In the genomic region with DNA sequence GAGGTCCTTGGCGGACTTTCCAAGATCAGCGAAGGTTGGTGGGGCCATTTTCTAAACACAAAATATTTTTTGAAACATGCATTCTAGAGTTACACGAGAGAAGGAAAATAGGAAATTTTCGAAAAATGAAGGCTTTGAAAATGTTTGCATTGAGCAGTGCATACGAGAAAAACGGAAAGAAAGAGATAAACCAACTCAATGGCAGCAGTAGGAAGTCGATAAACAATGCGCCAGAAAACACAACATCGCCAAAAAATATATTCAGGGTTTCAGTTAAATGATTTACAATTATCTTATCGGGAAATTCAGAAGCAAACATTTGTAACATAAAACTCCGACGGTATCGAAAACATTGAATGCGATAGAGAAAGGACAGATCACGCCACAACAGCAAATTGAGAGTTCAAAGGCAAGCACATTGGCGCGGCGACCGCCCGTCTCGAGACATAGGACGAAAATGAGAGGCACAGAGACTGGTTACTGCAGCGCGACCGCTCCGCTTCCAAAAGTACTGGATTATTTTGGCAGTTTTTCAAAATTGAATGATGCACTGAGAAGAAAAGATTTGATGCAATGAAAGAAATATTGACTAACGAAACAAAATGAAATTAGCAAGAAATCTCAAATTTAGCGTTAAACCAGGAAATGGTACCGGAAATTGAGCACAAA, we compare ENCODE assay signal across 6 worm cellular contexts.
TF ChIP-seq lines count a peak whose summit lies in the region.

TSS of gene vdac-1 (minus strand) at position 51 of the 669 bp plus-strand sequence.
TSS of gene R05G6.5 (plus strand) at position 527 of the 669 bp plus-strand sequence.

TF ChIP-seq in whole organism, L1 larva, 84 proteins besides CTCF, POLR2A, EP300 and RAD21 (continued from another document and continues in another):
- TF ChIP-seq swsn-7 (tag; optimal IDR thresholded peaks at IDR 0.05; lab: Kevin White, UChicago) (peak; percentile 82), nhr-47 (tag; optimal IDR thresholded peaks at IDR 0.05; lab: Kevin White, UChicago) (peak; percentile 83), jun-1 (tag; optimal IDR thresholded peaks at IDR 0.05; lab: Kevin White, UChicago) (peak; percentile 58), Y116A8C.19 (tag; optimal IDR thresholded peaks at IDR 0.05; lab: Kevin White, UChicago; ENCODE audit: borderline replicate concordance) (no peak), nhr-85 (tag; lab: Kevin White, UChicago) (peak; percentile 83), hpl-2 (GFP tag; optimal IDR thresholded peaks at IDR 0.05; lab: Kevin White, UChicago) (no peak), pax-3 (tag; optimal IDR thresholded peaks at IDR 0.05; lab: Kevin White, UChicago) (peak; percentile 47), mef-2 (tag; optimal IDR thresholded peaks at IDR 0.05; lab: Kevin White, UChicago) (peak; percentile 30), rnt-1 (tag; optimal IDR thresholded peaks at IDR 0.05; lab: Kevin White, UChicago) (peak; percentile 79), nhr-84 (tag; optimal IDR thresholded peaks at IDR 0.05; lab: Kevin White, UChicago) (no peak), ceh-63 (GFP tag; optimal IDR thresholded peaks at IDR 0.05; lab: Kevin White, UChicago) (no peak), nhr-76 (tag; optimal IDR thresholded peaks at IDR 0.05; lab: Kevin White, UChicago) (no peak), sptf-1 (tag; optimal IDR thresholded peaks at IDR 0.05; lab: Kevin White, UChicago) (no peak), nhr-20 (tag; optimal IDR thresholded peaks at IDR 0.05; lab: Kevin White, UChicago) (peak; percentile 92), nhr-237 (tag; optimal IDR thresholded peaks at IDR 0.05; lab: Kevin White, UChicago) (peak; percentile 73), unc-86 (tag; optimal IDR thresholded peaks at IDR 0.05; lab: Kevin White, UChicago) (peak; percentile 56), unc-130 (tag; optimal IDR thresholded peaks at IDR 0.05; lab: Kevin White, UChicago) (peak; percentile 81), lin-14 (GFP tag; optimal IDR thresholded peaks at IDR 0.05; lab: Kevin White, UChicago) (peak; percentile 97), efl-3 (GFP tag; optimal IDR thresholded peaks at IDR 0.05; lab: Kevin White, UChicago) (no peak), F16B12.6 (tag; optimal IDR thresholded peaks at IDR 0.05; lab: Kevin White, UChicago) (no peak), sup-37 (GFP tag; optimal IDR thresholded peaks at IDR 0.05; lab: Kevin White, UChicago) (peak; percentile 25)

TF ChIP-seq in whole organism, L2 larva, 48 proteins besides CTCF, POLR2A, EP300 and RAD21 (continued from another document and continues in another):
- TF ChIP-seq C34F6.9 (tag; optimal IDR thresholded peaks at IDR 0.05; lab: Kevin White, UChicago) (peak; percentile 77), lin-11 (tag; optimal IDR thresholded peaks at IDR 0.05; lab: Kevin White, UChicago) (peak; percentile 57), Y55F3AM.14 (GFP tag; optimal IDR thresholded peaks at IDR 0.05; lab: Kevin White, UChicago) (no peak), blmp-1 (tag; optimal IDR thresholded peaks at IDR 0.05; lab: Kevin White, UChicago; ENCODE audit: insufficient read depth) (peak; percentile 57), zag-1 (tag; optimal IDR thresholded peaks at IDR 0.05; lab: Kevin White, UChicago) (peak; percentile 70), nhr-21 (tag; optimal IDR thresholded peaks at IDR 0.05; lab: Kevin White, UChicago) (peak; percentile 74), lsy-2 (tag; optimal IDR thresholded peaks at IDR 0.05; lab: Kevin White, UChicago) (peak; percentile 49 to 86), gmeb-1 (tag; optimal IDR thresholded peaks at IDR 0.05; lab: Kevin White, UChicago) (peak; percentile 89), ceh-16 (tag; optimal IDR thresholded peaks at IDR 0.05; lab: Kevin White, UChicago) (peak; percentile 27), ztf-11 (tag; optimal IDR thresholded peaks at IDR 0.05; lab: Kevin White, UChicago) (no peak), crh-2 (tag; optimal IDR thresholded peaks at IDR 0.05; lab: Kevin White, UChicago) (peak; percentile 92), F13H6.1 (tag; optimal IDR thresholded peaks at IDR 0.05; lab: Kevin White, UChicago) (peak; percentile 81), mbf-1 (tag; optimal IDR thresholded peaks at IDR 0.05; lab: Kevin White, UChicago) (no peak), nhr-12 (tag; optimal IDR thresholded peaks at IDR 0.05; lab: Kevin White, UChicago) (no peak), nhr-25 (tag; optimal IDR thresholded peaks at IDR 0.05; lab: Kevin White, UChicago) (peak; percentile 77), mab-5 (tag; optimal IDR thresholded peaks at IDR 0.05; lab: Kevin White, UChicago) (no peak), sma-9 (GFP tag; optimal IDR thresholded peaks at IDR 0.05; lab: Kevin White, UChicago) (peak; percentile 59), sma-9 (tag; optimal IDR thresholded peaks at IDR 0.05; lab: Kevin White, UChicago) (no peak), fos-1 (tag; optimal IDR thresholded peaks at IDR 0.05; lab: Kevin White, UChicago) (peak; percentile 88), sem-4 (tag; optimal IDR thresholded peaks at IDR 0.05; lab: Kevin White, UChicago) (peak; percentile 42), alr-1 (tag; optimal IDR thresholded peaks at IDR 0.05; lab: Kevin White, UChicago) (no peak)

TF ChIP-seq in whole organism, L3 larva, 47 proteins besides CTCF, POLR2A, EP300 and RAD21 (continued from another document and continues in another):
- TF ChIP-seq ceh-16 (tag; optimal IDR thresholded peaks at IDR 0.05; lab: Kevin White, UChicago) (no peak), fkh-10 (GFP tag; optimal IDR thresholded peaks at IDR 0.05; lab: Kevin White, UChicago) (no peak), nhr-67 (tag; optimal IDR thresholded peaks at IDR 0.05; lab: Kevin White, UChicago) (no peak), mdl-1 (tag; optimal IDR thresholded peaks at IDR 0.05; lab: Kevin White, UChicago) (no peak), nhr-77 (tag; optimal IDR thresholded peaks at IDR 0.05; lab: Kevin White, UChicago) (no peak), snpc-4 (tag; optimal IDR thresholded peaks at IDR 0.05; lab: Kevin White, UChicago) (peak; percentile 73), nhr-25 (tag; optimal IDR thresholded peaks at IDR 0.05; lab: Kevin White, UChicago) (peak; percentile 84), elt-3 (tag; optimal IDR thresholded peaks at IDR 0.05; lab: Kevin White, UChicago) (peak in 1 of 3 experiments; percentile 9), tbx-2 (tag; optimal IDR thresholded peaks at IDR 0.05; lab: Kevin White, UChicago) (no peak), nhr-23 (tag; optimal IDR thresholded peaks at IDR 0.05; lab: Kevin White, UChicago) (peak; percentile 83), skn-1 (tag; optimal IDR thresholded peaks at IDR 0.05; lab: Kevin White, UChicago) (no peak), jun-1 (tag; optimal IDR thresholded peaks at IDR 0.05; lab: Kevin White, UChicago) (peak; percentile 81), nhr-43 (tag; optimal IDR thresholded peaks at IDR 0.05; lab: Kevin White, UChicago; ENCODE audit: poor library complexity, severe bottlenecking) (peak; percentile 77), ceh-28 (tag; optimal IDR thresholded peaks at IDR 0.05; lab: Kevin White, UChicago) (peak; percentile 42), pha-4 (tag; optimal IDR thresholded peaks at IDR 0.05; lab: Kevin White, UChicago) (peak; percentile 86), nfya-1 (tag; optimal IDR thresholded peaks at IDR 0.05; lab: Kevin White, UChicago; ENCODE audit: insufficient read depth) (peak; percentile 92), nhr-28 (tag; optimal IDR thresholded peaks at IDR 0.05; lab: Kevin White, UChicago) (no peak), nhr-237 (tag; optimal IDR thresholded peaks at IDR 0.05; lab: Kevin White, UChicago) (no peak), lin-39 (tag; optimal IDR thresholded peaks at IDR 0.05; lab: Kevin White, UChicago) (peak; percentile 76), fkh-2 (tag; optimal IDR thresholded peaks at IDR 0.05; lab: Kevin White, UChicago) (no peak), elt-1 (tag; optimal IDR thresholded peaks at IDR 0.05; lab: Kevin White, UChicago) (peak; percentile 9)

TF ChIP-seq in whole organism, L4 larva, 104 proteins besides CTCF, POLR2A, EP300 and RAD21 (continued from another document and continues in another):
- 0 out of 2 replicates have a peak, but pooled peaks have one; percentile 21 for TF ChIP-seq F44E2.7 (GFP tag; IDR thresholded peaks at IDR 0.05; lab: Robert Waterston, UW)
- no peak for TF ChIP-seq Y105C5A.15 (GFP tag; IDR thresholded peaks at IDR 0.05; lab: Robert Waterston, UW)
- TF ChIP-seq ctbp-1 (GFP tag; IDR thresholded peaks at IDR 0.05; lab: Robert Waterston, UW): peak; percentile 63; the same call in 1 of the 2 replicates
- no peak for TF ChIP-seq ztf-11 (tag; optimal IDR thresholded peaks at IDR 0.05; lab: Kevin White, UChicago)
- TF ChIP-seq lsy-2 (tag; optimal IDR thresholded peaks at IDR 0.05; lab: Kevin White, UChicago): peak; percentile 69 to 81
- peak; percentile 88 for TF ChIP-seq T20F7.1 (GFP tag; optimal IDR thresholded peaks at IDR 0.05; lab: Kevin White, UChicago)
- no peak for TF ChIP-seq F26F4.8 (GFP tag; conservative IDR thresholded peaks at IDR 0.05; lab: Robert Waterston, UW)
- no peak for TF ChIP-seq cey-2 (tag; optimal IDR thresholded peaks at IDR 0.05; lab: Kevin White, UChicago; ENCODE audit: borderline replicate concordance, insufficient read depth)
- TF ChIP-seq hlh-11 (tag; optimal IDR thresholded peaks at IDR 0.05; lab: Kevin White, UChicago): peak; percentile 95
- TF ChIP-seq F49E8.2 (tag; optimal IDR thresholded peaks at IDR 0.05; lab: Kevin White, UChicago; ENCODE audit: borderline replicate concordance): no peak
- TF ChIP-seq ceh-20 (GFP tag; IDR thresholded peaks at IDR 0.05; lab: Robert Waterston, UW): peak; percentile 84
- TF ChIP-seq daf-12 (tag; optimal IDR thresholded peaks at IDR 0.05; lab: Kevin White, UChicago): no peak
- no peak for TF ChIP-seq dmd-9 (GFP tag; IDR thresholded peaks at IDR 0.05; lab: Robert Waterston, UW)
- TF ChIP-seq duxl-1 (tag; optimal IDR thresholded peaks at IDR 0.05; lab: Kevin White, UChicago; ENCODE audit: poor library complexity): peak; percentile 16
- TF ChIP-seq daf-16 (GFP tag; optimal IDR thresholded peaks at IDR 0.05; lab: Kevin White, UChicago): peak in 1 of 2 experiments; percentile 2
- peak; percentile 73 for TF ChIP-seq daf-16 (tag; optimal IDR thresholded peaks at IDR 0.05; lab: Kevin White, UChicago)
- no peak for TF ChIP-seq snpc-4 (tag; optimal IDR thresholded peaks at IDR 0.05; lab: Kevin White, UChicago)
- TF ChIP-seq unc-39 (tag; optimal IDR thresholded peaks at IDR 0.05; lab: Kevin White, UChicago): no peak
- peak; percentile 93 for TF ChIP-seq nhr-28 (tag; optimal IDR thresholded peaks at IDR 0.05; lab: Kevin White, UChicago)
- 0 out of 2 replicates have a peak, but pooled peaks have one; percentile 45 for TF ChIP-seq saeg-2 (GFP tag; IDR thresholded peaks at IDR 0.05; lab: Robert Waterston, UW)
- peak; percentile 73; the same call in 1 of the 2 replicates for TF ChIP-seq dmd-8 (GFP tag; IDR thresholded peaks at IDR 0.05; lab: Robert Waterston, UW)

TF ChIP-seq in whole organism, late embryonic, 69 proteins besides CTCF, POLR2A, EP300 and RAD21 (continued from another document):
- peak; percentile 31 for TF ChIP-seq ceh-18 (tag; optimal IDR thresholded peaks at IDR 0.05; lab: Kevin White, UChicago)
- no peak for TF ChIP-seq fkh-6 (tag; optimal IDR thresholded peaks at IDR 0.05; lab: Kevin White, UChicago)

TF ChIP-seq in whole organism, young adult, 124 proteins besides CTCF, POLR2A, EP300 and RAD21 (continued from another document):
- no peak for TF ChIP-seq rec-8 (tag; optimal IDR thresholded peaks at IDR 0.05; lab: Kevin White, UChicago)
- peak; percentile 55 for TF ChIP-seq tbp1 (GFP tag; optimal IDR thresholded peaks at IDR 0.05; lab: Kevin White, UChicago)
- TF ChIP-seq ama-1 (optimal IDR thresholded peaks at IDR 0.05; lab: Kevin White, UChicago): no peak
- TF ChIP-seq ama-1 (GFP tag; optimal IDR thresholded peaks at IDR 0.05; lab: Kevin White, UChicago): no peak
- TF ChIP-seq die-1 (tag; optimal IDR thresholded peaks at IDR 0.05; lab: Kevin White, UChicago): peak; percentile 16
- peak; percentile 80 for TF ChIP-seq attf-5 (GFP tag; optimal IDR thresholded peaks at IDR 0.05; lab: Kevin White, UChicago)
- TF ChIP-seq T26A5.8 (tag; optimal IDR thresholded peaks at IDR 0.05; lab: Kevin White, UChicago): no peak
- peak; percentile 86 for TF ChIP-seq Y53G8AR.9 (GFP tag; conservative IDR thresholded peaks at IDR 0.05; lab: Robert Waterston, UW)
- TF ChIP-seq madf-3 (GFP tag; IDR thresholded peaks at IDR 0.05; lab: Robert Waterston, UW): peak; percentile 97
- peak; percentile 67 for TF ChIP-seq attf-3 (GFP tag; conservative IDR thresholded peaks at IDR 0.05; lab: Robert Waterston, UW)
- peak; percentile 44 for TF ChIP-seq atf-7 (tag; optimal IDR thresholded peaks at IDR 0.05; lab: Kevin White, UChicago)
- no peak for TF ChIP-seq hlh-12 (tag; optimal IDR thresholded peaks at IDR 0.05; lab: Kevin White, UChicago)
- peak; percentile 45 for TF ChIP-seq repo-1 (tag; optimal IDR thresholded peaks at IDR 0.05; lab: Kevin White, UChicago)
- TF ChIP-seq hsf-1 (GFP tag; IDR thresholded peaks at IDR 0.05; lab: Robert Waterston, UW): 0 out of 2 replicates have a peak, but pooled peaks have one; percentile 54
- no peak for TF ChIP-seq let-526 (GFP tag; IDR thresholded peaks at IDR 0.05; lab: Robert Waterston, UW)
- TF ChIP-seq lin-35 (GFP tag; optimal IDR thresholded peaks at IDR 0.05; lab: Kevin White, UChicago): peak in 1 of 3 experiments; percentile 73
- no peak; the same call in 1 of the 2 replicates for TF ChIP-seq Y67H2A.10 (GFP tag; conservative IDR thresholded peaks at IDR 0.05; lab: Robert Waterston, UW)
- TF ChIP-seq K12H6.12 (tag; optimal IDR thresholded peaks at IDR 0.05; lab: Kevin White, UChicago): peak; percentile 51
- peak; percentile 54; the same call in 1 of the 2 replicates for TF ChIP-seq K11D2.4 (GFP tag; IDR thresholded peaks at IDR 0.05; lab: Robert Waterston, UW)
- peak; percentile 79 for TF ChIP-seq ceh-27 (GFP tag; optimal IDR thresholded peaks at IDR 0.05; lab: Kevin White, UChicago)
- TF ChIP-seq Y95B8A.8 (GFP tag; IDR thresholded peaks at IDR 0.05; lab: Robert Waterston, UW): peak; percentile 76
- TF ChIP-seq lin-40 (tag; optimal IDR thresholded peaks at IDR 0.05; lab: Kevin White, UChicago): peak; percentile 68
- no peak for TF ChIP-seq cebp-1 (GFP tag; IDR thresholded peaks at IDR 0.05; lab: Robert Waterston, UW)
- peak; percentile 73 for TF ChIP-seq cebp-1 (tag; optimal IDR thresholded peaks at IDR 0.05; lab: Kevin White, UChicago)
- peak; percentile 65 for TF ChIP-seq somi-1 (GFP tag; optimal IDR thresholded peaks at IDR 0.05; lab: Kevin White, UChicago)
- peak; percentile 16 for TF ChIP-seq dpl-1 (GFP tag; optimal IDR thresholded peaks at IDR 0.05; lab: Kevin White, UChicago)
- no peak for TF ChIP-seq F57A8.1 (GFP tag; optimal IDR thresholded peaks at IDR 0.05; lab: Kevin White, UChicago)
- no peak for TF ChIP-seq Y53F4B.3 (GFP tag; IDR thresholded peaks at IDR 0.05; lab: Robert Waterston, UW)
- no peak for TF ChIP-seq lag-1 (GFP tag; IDR thresholded peaks at IDR 0.05; lab: Robert Waterston, UW)
- 0 out of 2 replicates have a peak, but pooled peaks have one; percentile 55 for TF ChIP-seq pbrm-1 (GFP tag; IDR thresholded peaks at IDR 0.05; lab: Robert Waterston, UW)
- peak; percentile 44; the same call in 1 of the 2 replicates for TF ChIP-seq nfyb-1 (GFP tag; IDR thresholded peaks at IDR 0.05; lab: Robert Waterston, UW)
- peak; percentile 38 for TF ChIP-seq athp-1 (tag; optimal IDR thresholded peaks at IDR 0.05; lab: Kevin White, UChicago)
- TF ChIP-seq chd-7 (tag; optimal IDR thresholded peaks at IDR 0.05; lab: Kevin White, UChicago): peak; percentile 42
- peak; percentile 75 for TF ChIP-seq mcd-1 (GFP tag; IDR thresholded peaks at IDR 0.05; lab: Robert Waterston, UW)
- no peak for TF ChIP-seq hmg-20 (GFP tag; IDR thresholded peaks at IDR 0.05; lab: Robert Waterston, UW)
